Fruit fly (Drosophila melanogaster) whole organism, embryonic: Measurements from ENCODE around the gene Ced-12.

ENCODE experiments used
- CG10321 ChIP-seq: fragments of 200-800 bp; sonication (Bioruptor generic); IDR thresholded peaks from 2 replicates; pipeline ENCODE4 v1.3.6; 2022; ENCODE audit warnings: missing biosample characterization, missing genetic modification characterization
- CG12219 ChIP-seq: fragments of 200-800 bp; sonication (Bioruptor generic); optimal IDR thresholded peaks from 3 replicates; lab custom pipeline; 2018; ENCODE audit warnings: missing biosample characterization, mild to moderate bottlenecking, missing genetic modification characterization
- CG14014 ChIP-seq: fragments of 200-800 bp; sonication (Bioruptor generic); IDR thresholded peaks from 2 replicates; pipeline ENCODE4 v1.3.6; 2022; ENCODE audit warnings: missing biosample characterization, missing genetic modification characterization
- CG15514 ChIP-seq: fragments of 200-800 bp; sonication (Bioruptor generic); optimal IDR thresholded peaks from 3 replicates; lab custom pipeline; 2017; ENCODE audit warnings: missing biosample characterization, missing genetic modification characterization, mild to moderate bottlenecking, moderate library complexity, missing genetic modification reagents
- CG2120 ChIP-seq: fragments of 200-800 bp; sonication (Bioruptor generic); optimal IDR thresholded peaks from 3 replicates; lab custom pipeline; 2016; ENCODE audit warnings: missing biosample characterization, missing genetic modification characterization
- CG8089 ChIP-seq: fragments of 200-800 bp; sonication (Bioruptor generic); optimal IDR thresholded peaks from 3 replicates; lab custom pipeline; 2016; ENCODE audit warnings: missing biosample characterization, missing genetic modification characterization
- H2.0 ChIP-seq: fragments of 200-800 bp; sonication (Bioruptor generic); IDR thresholded peaks from 2 replicates; pipeline ENCODE4 v1.3.6; 2022; ENCODE audit warnings: missing biosample characterization, missing genetic modification characterization
- Hr51 ChIP-seq, 2 experiments: fragments of 200-800 bp; sonication (Bioruptor generic); optimal IDR thresholded peaks; 2 replicates in 1 of 2; 3 replicates in 1 of 2; lab custom pipeline; 2016 to 2018; ENCODE audit warnings: missing biosample characterization in 2 of 2, missing genetic modification characterization in 2 of 2, mild to moderate bottlenecking in 1 of 2, moderate library complexity in 1 of 2
- Lim3 ChIP-seq: fragments of 200-800 bp; sonication (Bioruptor generic); IDR thresholded peaks from 2 replicates; pipeline ENCODE4 v1.3.6; 2022; ENCODE audit warnings: missing biosample characterization, missing genetic modification characterization
- amos ChIP-seq: fragments of 200-800 bp; sonication (Bioruptor generic); IDR thresholded peaks from 2 replicates; pipeline ENCODE4 v1.3.6; 2022; ENCODE audit warnings: missing biosample characterization, missing genetic modification characterization; ENCODE audit not compliant: partially characterized antibody
- jumu ChIP-seq: fragments of 200-800 bp; sonication (Bioruptor generic); optimal IDR thresholded peaks from 3 replicates; lab custom pipeline; 2016; ENCODE audit warnings: missing biosample characterization, missing genetic modification characterization
- slou ChIP-seq: fragments of 200-800 bp; sonication (Bioruptor generic); optimal IDR thresholded peaks from 3 replicates; lab custom pipeline; 2016; ENCODE audit warnings: missing biosample characterization, missing genetic modification characterization

- no peak for TF ChIP-seq CG2120 (GFP tag; lab: Kevin White, UChicago)
- TF ChIP-seq CG10321 (GFP tag; lab: Robert Waterston, UW) = no peak
- no peak for TF ChIP-seq CG15514
- no peak for TF ChIP-seq CG12219 (GFP tag; lab: Kevin White, UChicago)
- TF ChIP-seq amos (GFP tag; lab: Robert Waterston, UW) = no peak
- no peak for TF ChIP-seq H2.0 (GFP tag; lab: Robert Waterston, UW)
- no peak for TF ChIP-seq jumu (GFP tag; lab: Kevin White, UChicago)
- no peak for TF ChIP-seq Hr51 (GFP tag; optimal IDR thresholded peaks at IDR 0.05; lab: Kevin White, UChicago)
- no peak for TF ChIP-seq CG14014 (GFP tag; lab: Robert Waterston, UW)
- no peak for TF ChIP-seq slou
- no peak for TF ChIP-seq Lim3 (GFP tag; lab: Robert Waterston, UW)
- TF ChIP-seq CG8089 (GFP tag; lab: Kevin White, UChicago) = no peak
Measured at dm6 chr2L:12092041-12092440, 5.6 kb upstream of the Ced-12 start.
